Fruit fly (Drosophila melanogaster): Measurements from ENCODE around the gene Ddrgk1.

DNA sequence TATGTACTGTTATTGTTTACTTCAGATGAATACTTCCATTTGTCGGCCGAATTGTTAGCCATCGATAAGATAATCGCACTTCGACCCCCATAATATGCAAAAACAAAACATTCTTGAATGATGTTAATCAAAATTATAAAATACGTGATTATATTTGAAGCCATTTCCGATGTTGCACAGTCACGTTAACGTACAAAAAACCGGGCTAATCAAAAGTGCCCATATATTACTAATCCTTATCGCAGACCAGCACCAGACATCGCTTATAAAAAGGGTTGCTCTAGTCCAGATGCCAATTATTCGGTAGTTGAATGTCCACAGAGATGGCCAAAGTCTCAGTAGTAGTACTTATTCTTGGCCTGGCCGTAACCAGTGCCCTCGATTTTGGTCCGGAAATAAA is 27.4 kb downstream of the Ddrgk1 start, which contains the start of gene CG5892:
- TF ChIP-seq cyc (GFP tag; optimal IDR thresholded peaks at IDR 0.05) (no peak), CG15336 (GFP tag; IDR thresholded peaks at IDR 0.05) (no peak), Blimp-1 (GFP tag; optimal IDR thresholded peaks at IDR 0.05) (no peak), CG7368 (GFP tag; optimal IDR thresholded peaks at IDR 0.05) (no peak), CG32006 (GFP tag; optimal IDR thresholded peaks at IDR 0.05) (no peak), vri (GFP tag; optimal IDR thresholded peaks at IDR 0.05) (no peak), CG6163 (GFP tag; IDR thresholded peaks at IDR 0.05) (no peak), CG3032 (tag; optimal IDR thresholded peaks at IDR 0.05) (no peak), fkh (GFP tag; optimal IDR thresholded peaks at IDR 0.05) (no peak), CG9139 (GFP tag; optimal IDR thresholded peaks at IDR 0.05) (no peak), CG16779 (tag; optimal IDR thresholded peaks at IDR 0.05) (no peak), CG1621 (tag; optimal IDR thresholded peaks at IDR 0.05) (no peak), Sox15 (GFP tag; optimal IDR thresholded peaks at IDR 0.05) (no peak)

All from whole organism, prepupa.